Worm (Caenorhabditis elegans): ENCODE results near the gene gst-6.

- TF ChIP-seq isw-1 (GFP tag; IDR thresholded peaks at IDR 0.05) = no peak
- no peak for TF ChIP-seq unc-130 (tag; optimal IDR thresholded peaks at IDR 0.05)
- TF ChIP-seq snpc-4 (tag; optimal IDR thresholded peaks at IDR 0.05) = no peak
- no peak for TF ChIP-seq mep-1 (tag; optimal IDR thresholded peaks at IDR 0.05)
- TF ChIP-seq ceh-82 (tag; optimal IDR thresholded peaks at IDR 0.05) = no peak
- TF ChIP-seq lin-39 (tag; optimal IDR thresholded peaks at IDR 0.05) = no peak
- no peak for TF ChIP-seq snu-23 (GFP tag; optimal IDR thresholded peaks at IDR 0.05)
- TF ChIP-seq jun-1 (tag; optimal IDR thresholded peaks at IDR 0.05) = no peak
- TF ChIP-seq ces-1 (GFP tag; optimal IDR thresholded peaks at IDR 0.05) = no peak
- no peak for TF ChIP-seq skn-1 (tag; optimal IDR thresholded peaks at IDR 0.05)
- TF ChIP-seq fkh-10 (GFP tag; optimal IDR thresholded peaks at IDR 0.05) = no peak
- TF ChIP-seq nhr-237 (tag; optimal IDR thresholded peaks at IDR 0.05) = no peak
- TF ChIP-seq efl-3 (GFP tag; optimal IDR thresholded peaks at IDR 0.05) = no peak
- no peak for TF ChIP-seq hlh-17 (GFP tag; optimal IDR thresholded peaks at IDR 0.05; ENCODE audit: borderline replicate concordance)
Observed at ce11 chrII:4874335-4874861, 5.3 kb upstream of the gst-6 start, which contains the start of gene F11G11.15.
